Fruit fly (Drosophila melanogaster): ENCODE data around the gene Rpt3.

Gene Rpt3

dm6 chrX:11090161-11090560, 34.7 kb upstream of the Rpt3 start, which contains the start of gene CG2076 (continued):
- TF ChIP-seq odd (GFP tag; optimal IDR thresholded peaks at IDR 0.05) (no peak), HLH4C (GFP tag; IDR thresholded peaks at IDR 0.05; ENCODE audit: partially characterized antibody) (peak; percentile 97), unc-4 (GFP tag; IDR thresholded peaks at IDR 0.05; ENCODE audit: partially characterized antibody) (peak; percentile 84), onecut (GFP tag; IDR thresholded peaks at IDR 0.05) (no peak), hb (GFP tag; IDR thresholded peaks at IDR 0.05; ENCODE audit: partially characterized antibody) (peak; percentile 95), Myb (GFP tag; optimal IDR thresholded peaks at IDR 0.05) (no peak), CG16813 (GFP tag; IDR thresholded peaks at IDR 0.05; ENCODE audit: partially characterized antibody) (peak; percentile 89), CG13287 (GFP tag; IDR thresholded peaks at IDR 0.05; ENCODE audit: partially characterized antibody) (peak; percentile 94), CG15514 (GFP tag; optimal IDR thresholded peaks at IDR 0.05) (peak; percentile 23), esg (GFP tag; conservative IDR thresholded peaks at IDR 0.05) (no peak), B-H1 (GFP tag; IDR thresholded peaks at IDR 0.05) (no peak), CG16779 (GFP tag; IDR thresholded peaks at IDR 0.05) (no peak), Dad (GFP tag; optimal IDR thresholded peaks at IDR 0.05) (no peak), E2f2 (GFP tag; IDR thresholded peaks at IDR 0.05) (peak; percentile 82), CG10431 (GFP tag; optimal IDR thresholded peaks at IDR 0.05) (no peak), vfl (GFP tag; optimal IDR thresholded peaks at IDR 0.05) (no peak), Fer2 (tag; optimal IDR thresholded peaks at IDR 0.05) (no peak), Tbp (GFP tag; optimal IDR thresholded peaks at IDR 0.05) (no peak), pzg (GFP tag; optimal IDR thresholded peaks at IDR 0.05) (peak; percentile 56), Pdp1 (GFP tag; optimal IDR thresholded peaks at IDR 0.05) (peak in 1 of 2 experiments; percentile 36), CG1233 (GFP tag; optimal IDR thresholded peaks at IDR 0.05) (no peak), mam (GFP tag; optimal IDR thresholded peaks at IDR 0.05) (no peak), nerfin-2 (GFP tag; IDR thresholded peaks at IDR 0.05; ENCODE audit: partially characterized antibody) (peak; percentile 97), Sin3A (optimal IDR thresholded peaks at IDR 0.05) (no peak), CG2116 (GFP tag; optimal IDR thresholded peaks at IDR 0.05) (peak; percentile 73), pho (GFP tag; optimal IDR thresholded peaks at IDR 0.05) (no peak), CG34224 (GFP tag; IDR thresholded peaks at IDR 0.05; ENCODE audit: partially characterized antibody) (peak; percentile 93), wek (GFP tag; optimal IDR thresholded peaks at IDR 0.05) (peak; percentile 91), knrl (GFP tag; IDR thresholded peaks at IDR 0.05; ENCODE audit: partially characterized antibody) (peak; percentile 89), CG30403 (GFP tag; optimal IDR thresholded peaks at IDR 0.05) (no peak), jing (GFP tag; optimal IDR thresholded peaks at IDR 0.05) (no peak), CG18764 (GFP tag; optimal IDR thresholded peaks at IDR 0.05) (no peak), hkb (optimal IDR thresholded peaks at IDR 0.05) (no peak), hkb (GFP tag; IDR thresholded peaks at IDR 0.05) (no peak), CG6791 (GFP tag; IDR thresholded peaks at IDR 0.05; ENCODE audit: partially characterized antibody) (peak; percentile 92), kay (GFP tag; optimal IDR thresholded peaks at IDR 0.05) (no peak), Elba2 (GFP tag; optimal IDR thresholded peaks at IDR 0.05) (no peak), en (GFP tag; optimal IDR thresholded peaks at IDR 0.05) (no peak), HmgZ (tag; optimal IDR thresholded peaks at IDR 0.05) (no peak), CG17328 (GFP tag; IDR thresholded peaks at IDR 0.05) (no peak), phol (tag; optimal IDR thresholded peaks at IDR 0.05) (no peak), al (GFP tag; IDR thresholded peaks at IDR 0.05) (no peak), Asciz (GFP tag; optimal IDR thresholded peaks at IDR 0.05) (no peak), corto (GFP tag; optimal IDR thresholded peaks at IDR 0.05) (no peak), gcm2 (GFP tag; optimal IDR thresholded peaks at IDR 0.05) (no peak), bcd (GFP tag; optimal IDR thresholded peaks at IDR 0.05) (no peak), repo (GFP tag; optimal IDR thresholded peaks at IDR 0.05) (no peak), bbx (GFP tag; IDR thresholded peaks at IDR 0.05; ENCODE audit: partially characterized antibody) (peak; percentile 90), Bgb (GFP tag; IDR thresholded peaks at IDR 0.05; ENCODE audit: partially characterized antibody) (peak; percentile 92), CG14710 (tag; optimal IDR thresholded peaks at IDR 0.05) (peak; percentile 37), gfzf (GFP tag; optimal IDR thresholded peaks at IDR 0.05) (peak; percentile 14)
